Worm (Caenorhabditis elegans): ENCODE measurements around the gene F17C11.11.

The F17C11.11 gene

ce11 chrV:10923229-10923628 is 15.4 kb downstream of the F17C11.11 start, which contains the start of gene F58B4.7:
TSS of gene F58B4.7 (minus strand) at chrV:10923329.
- TF ChIP-seq ztf-11 (tag; optimal IDR thresholded peaks at IDR 0.05): no peak
- TF ChIP-seq flh-1 (GFP tag; optimal IDR thresholded peaks at IDR 0.05): no peak
- TF ChIP-seq ceh-83 (GFP tag; optimal IDR thresholded peaks at IDR 0.05): no peak
- no peak for TF ChIP-seq snpc-4 (tag; optimal IDR thresholded peaks at IDR 0.05)
- no peak for TF ChIP-seq elt-3 (tag; optimal IDR thresholded peaks at IDR 0.05)
- no peak for TF ChIP-seq unc-120 (tag; optimal IDR thresholded peaks at IDR 0.05; ENCODE audit: poor library complexity, severe bottlenecking)
- TF ChIP-seq sptf-1 (tag; optimal IDR thresholded peaks at IDR 0.05): no peak
- TF ChIP-seq nhr-2 (tag; optimal IDR thresholded peaks at IDR 0.05): no peak
- no peak for TF ChIP-seq ces-1 (GFP tag; optimal IDR thresholded peaks at IDR 0.05)
- no peak for TF ChIP-seq mep-1 (tag; optimal IDR thresholded peaks at IDR 0.05)
- TF ChIP-seq ceh-39 (tag; optimal IDR thresholded peaks at IDR 0.05): no peak
- TF ChIP-seq nhr-237 (tag; optimal IDR thresholded peaks at IDR 0.05): no peak
- no peak for TF ChIP-seq drap-1 (GFP tag; optimal IDR thresholded peaks at IDR 0.05)

- no peak for TF ChIP-seq sptf-1 (tag; optimal IDR thresholded peaks at IDR 0.05)
- TF ChIP-seq cnd-1 (tag; optimal IDR thresholded peaks at IDR 0.05): no peak
- no peak for TF ChIP-seq lsy-2 (tag; optimal IDR thresholded peaks at IDR 0.05)
- no peak for TF ChIP-seq pha-4 (tag; optimal IDR thresholded peaks at IDR 0.05)
- TF ChIP-seq hlh-1 (tag; optimal IDR thresholded peaks at IDR 0.05): no peak
- no peak for TF ChIP-seq unc-62 (GFP tag; optimal IDR thresholded peaks at IDR 0.05)
- no peak for TF ChIP-seq drap-1 (GFP tag; optimal IDR thresholded peaks at IDR 0.05)
- TF ChIP-seq elt-1 (tag; optimal IDR thresholded peaks at IDR 0.05; ENCODE audit: borderline replicate concordance, insufficient read depth): no peak
- TF ChIP-seq elt-3 (tag; optimal IDR thresholded peaks at IDR 0.05): no peak
- TF ChIP-seq nhr-237 (tag; optimal IDR thresholded peaks at IDR 0.05): no peak
These were observed 16.9 kb downstream of the F17C11.11 start, which contains the start of gene nas-31 for ce11 chrV:10921747-10922146. TSS of gene nas-31 (minus strand) at chrV:10921847.

ce11 chrV:10918373-10918772 is 20.2 kb downstream of the F17C11.11 start, which contains the start of gene F58B4.2:
TSS of gene F58B4.2 (minus strand) at chrV:10918473.
- TF ChIP-seq lsy-2 (tag; optimal IDR thresholded peaks at IDR 0.05) (no peak), lin-13 (tag; optimal IDR thresholded peaks at IDR 0.05) (no peak), nhr-28 (tag; optimal IDR thresholded peaks at IDR 0.05) (no peak), drap-1 (GFP tag; optimal IDR thresholded peaks at IDR 0.05) (no peak), lin-32 (GFP tag; optimal IDR thresholded peaks at IDR 0.05) (no peak), mls-2 (tag; optimal IDR thresholded peaks at IDR 0.05) (no peak), flh-1 (GFP tag; optimal IDR thresholded peaks at IDR 0.05) (no peak), sptf-1 (tag; optimal IDR thresholded peaks at IDR 0.05) (no peak)

- TF ChIP-seq unc-62 (GFP tag; optimal IDR thresholded peaks at IDR 0.05): peak; percentile 81
- TF ChIP-seq mab-5 (tag; optimal IDR thresholded peaks at IDR 0.05): no peak
These were observed 22.7 kb downstream of the F17C11.11 start for ce11 chrV:10915922-10916321.

- TF ChIP-seq drap-1 (GFP tag; optimal IDR thresholded peaks at IDR 0.05) (no peak), bed-3 (GFP tag; optimal IDR thresholded peaks at IDR 0.05) (no peak), sem-2 (GFP tag; optimal IDR thresholded peaks at IDR 0.05) (no peak), nhr-237 (tag; optimal IDR thresholded peaks at IDR 0.05) (no peak), mab-5 (tag; optimal IDR thresholded peaks at IDR 0.05) (no peak), ztf-11 (tag; optimal IDR thresholded peaks at IDR 0.05) (no peak), ces-1 (GFP tag; optimal IDR thresholded peaks at IDR 0.05) (no peak), sptf-1 (tag; optimal IDR thresholded peaks at IDR 0.05) (no peak), elt-3 (tag; optimal IDR thresholded peaks at IDR 0.05) (no peak), ham-2 (GFP tag; optimal IDR thresholded peaks at IDR 0.05) (no peak), hlh-1 (tag; optimal IDR thresholded peaks at IDR 0.05) (no peak), ceh-43 (GFP tag; optimal IDR thresholded peaks at IDR 0.05) (no peak), unc-120 (tag; optimal IDR thresholded peaks at IDR 0.05; ENCODE audit: poor library complexity, severe bottlenecking) (no peak), mep-1 (tag; optimal IDR thresholded peaks at IDR 0.05) (no peak), flh-1 (GFP tag; optimal IDR thresholded peaks at IDR 0.05) (no peak), lin-13 (tag; optimal IDR thresholded peaks at IDR 0.05) (no peak), ceh-83 (GFP tag; optimal IDR thresholded peaks at IDR 0.05) (no peak)
These were observed 28.7 kb downstream of the F17C11.11 start for ce11 chrV:10909959-10910358.

ce11 chrV:10909071-10909470 is 29.5 kb downstream of the F17C11.11 start, which contains the start of gene zzz-1:
TSS of gene zzz-1 (minus strand) at chrV:10909171.
- TF ChIP-seq ceh-39 (tag; optimal IDR thresholded peaks at IDR 0.05): no peak

All from whole organism, mixed stage, embryonic.